Worm (Caenorhabditis elegans) whole organism, dauer: ENCODE measurements around the gene cest-30.

Source experiments
- unc-62 ChIP-seq: sonication (generic microtip); optimal IDR thresholded peaks from 2 replicates; lab custom pipeline; 2017; ENCODE audit warnings: missing biosample characterization, missing genetic modification reagents, missing genetic modification characterization

The cest-30 gene

ce11 chrV:5262999-5263398, at the start of gene cest-30:
Gene cest-30 (minus strand): TSS chrV:5263099.
- TF ChIP-seq unc-62 = no peak

ce11 chrV:5312453-5312852, 49.6 kb upstream of the cest-30 start, which contains the start of gene C10G8.3:
Gene C10G8.3 (plus strand): TSS chrV:5312753.
- TF ChIP-seq unc-62 = no peak

- no peak for TF ChIP-seq unc-62
Observed at ce11 chrV:5311635-5312034, 48.7 kb upstream of the cest-30 start, which contains the start of gene C10G8.4. Gene C10G8.4 (plus strand): TSS chrV:5311935.

- no peak for TF ChIP-seq unc-62
Observed at ce11 chrV:5304366-5304765, 41.5 kb upstream of the cest-30 start.

- TF ChIP-seq unc-62 = no peak
Observed at ce11 chrV:5303389-5303788, 40.5 kb upstream of the cest-30 start, which contains the start of gene ncx-2. Gene ncx-2 (plus strand): TSS chrV:5303689.

- TF ChIP-seq unc-62 = no peak
Observed at ce11 chrV:5301226-5301625, 38.3 kb upstream of the cest-30 start.

- TF ChIP-seq unc-62 = no peak
Observed at ce11 chrV:5297740-5298139, 34.8 kb upstream of the cest-30 start.

ce11 chrV:5295940-5296339, 33.0 kb upstream of the cest-30 start:
- no peak for TF ChIP-seq unc-62

ce11 chrV:5288676-5289075, 25.8 kb upstream of the cest-30 start:
- no peak for TF ChIP-seq unc-62

ce11 chrV:5287273-5287672, 24.4 kb upstream of the cest-30 start, which contains the start of gene Y49G5A.1:
Gene Y49G5A.1 (minus strand): TSS chrV:5287373.
- no peak for TF ChIP-seq unc-62

- no peak for TF ChIP-seq unc-62
Observed at ce11 chrV:5278001-5278400, 15.1 kb upstream of the cest-30 start, which contains the start of gene B0238.9. Gene B0238.9 (minus strand): TSS chrV:5278101.

ce11 chrV:5275426-5276007, 12.6 kb upstream of the cest-30 start:
- TF ChIP-seq unc-62 = no peak

ce11 chrV:5274974-5275373, 12.1 kb upstream of the cest-30 start:
- no peak for TF ChIP-seq unc-62

- no peak for TF ChIP-seq unc-62
Observed at ce11 chrV:5273770-5274169, 10.9 kb upstream of the cest-30 start, which contains the start of gene natc-2. Gene natc-2 (plus strand): TSS chrV:5274070.

ce11 chrV:5273241-5273640, 10.3 kb upstream of the cest-30 start:
- TF ChIP-seq unc-62 = no peak

ce11 chrV:5272619-5273074, 9.7 kb upstream of the cest-30 start:
- no peak for TF ChIP-seq unc-62

- no peak for TF ChIP-seq unc-62
Observed at ce11 chrV:5272034-5272433, 9.1 kb upstream of the cest-30 start.

- no peak for TF ChIP-seq unc-62
Observed at ce11 chrV:5271487-5271886, 8.6 kb upstream of the cest-30 start.
